Worm (Caenorhabditis elegans): Measurements from ENCODE around the gene ima-3.

ima-3 gene

ce11 chrIV:7573944-7574343 lies 12.5 kb upstream of the ima-3 start (continued):
- TF ChIP-seq isw-1 (GFP tag; IDR thresholded peaks at IDR 0.05) (no peak), sptf-1 (tag; optimal IDR thresholded peaks at IDR 0.05) (no peak), lin-35 (GFP tag; optimal IDR thresholded peaks at IDR 0.05) (peak; percentile 65 to 75), rnt-1 (tag; optimal IDR thresholded peaks at IDR 0.05) (peak; percentile 65), dpl-1 (GFP tag; optimal IDR thresholded peaks at IDR 0.05) (peak in 2 of 3 experiments; percentile 48 to 53), unc-86 (tag; optimal IDR thresholded peaks at IDR 0.05) (peak; percentile 17), fkh-10 (GFP tag; optimal IDR thresholded peaks at IDR 0.05) (no peak), aly-2 (tag; optimal IDR thresholded peaks at IDR 0.05) (peak; percentile 77), nhr-85 (tag) (no peak), sup-37 (GFP tag; optimal IDR thresholded peaks at IDR 0.05) (peak; percentile 23), mdl-1 (tag; optimal IDR thresholded peaks at IDR 0.05) (peak in 1 of 2 experiments; percentile 56), nhr-11 (tag; optimal IDR thresholded peaks at IDR 0.05) (no peak), swsn-7 (tag; optimal IDR thresholded peaks at IDR 0.05) (peak; percentile 69), mab-9 (GFP tag; IDR thresholded peaks at IDR 0.05) (no peak), xbp-1 (tag; optimal IDR thresholded peaks at IDR 0.05) (peak; percentile 64), nhr-90 (tag; optimal IDR thresholded peaks at IDR 0.05; ENCODE audit: poor library complexity) (peak; percentile 76), ceh-88 (GFP tag; IDR thresholded peaks at IDR 0.05) (no peak), pax-3 (tag; optimal IDR thresholded peaks at IDR 0.05) (peak; percentile 14), ztf-11 (tag; optimal IDR thresholded peaks at IDR 0.05) (no peak), snu-23 (GFP tag; optimal IDR thresholded peaks at IDR 0.05) (peak; percentile 83), dsc-1 (tag; optimal IDR thresholded peaks at IDR 0.05) (peak; percentile 66), ceh-63 (GFP tag; optimal IDR thresholded peaks at IDR 0.05) (no peak), jun-1 (tag; optimal IDR thresholded peaks at IDR 0.05) (peak; percentile 47), nhr-28 (tag; optimal IDR thresholded peaks at IDR 0.05) (no peak), efl-1 (optimal IDR thresholded peaks at IDR 0.05) (peak; percentile 53 to 60), efl-1 (GFP tag; optimal IDR thresholded peaks at IDR 0.05 in 1 of 2) (peak; percentile 52 to 95), egl-13 (tag; optimal IDR thresholded peaks at IDR 0.05) (peak; percentile 38), skn-1 (tag; optimal IDR thresholded peaks at IDR 0.05) (peak; percentile 39), nhr-84 (tag; optimal IDR thresholded peaks at IDR 0.05) (no peak), pag-3 (tag; optimal IDR thresholded peaks at IDR 0.05; ENCODE audit: borderline replicate concordance, insufficient read depth) (no peak), irx-1 (tag; optimal IDR thresholded peaks at IDR 0.05) (peak; percentile 71), fkh-8 (tag; optimal IDR thresholded peaks at IDR 0.05) (peak; percentile 15), alr-1 (tag; optimal IDR thresholded peaks at IDR 0.05; ENCODE audit: borderline replicate concordance) (no peak), hlh-4 (tag; optimal IDR thresholded peaks at IDR 0.05) (no peak), blmp-1 (tag; optimal IDR thresholded peaks at IDR 0.05) (peak; percentile 55), unc-30 (tag; optimal IDR thresholded peaks at IDR 0.05) (no peak), ces-1 (GFP tag; optimal IDR thresholded peaks at IDR 0.05) (no peak), zag-1 (tag; optimal IDR thresholded peaks at IDR 0.05) (no peak), nhr-77 (tag; optimal IDR thresholded peaks at IDR 0.05) (peak; percentile 59), fkh-4 (tag; optimal IDR thresholded peaks at IDR 0.05; ENCODE audit: borderline replicate concordance) (no peak), aha-1 (tag; optimal IDR thresholded peaks at IDR 0.05) (no peak), efl-3 (GFP tag; optimal IDR thresholded peaks at IDR 0.05) (no peak), nhr-71 (tag; optimal IDR thresholded peaks at IDR 0.05) (peak; percentile 75), snpc-4 (tag; optimal IDR thresholded peaks at IDR 0.05) (peak; percentile 45), nhr-237 (tag; optimal IDR thresholded peaks at IDR 0.05) (no peak), F16B12.6 (tag; optimal IDR thresholded peaks at IDR 0.05) (peak; percentile 45), ets-5 (GFP tag; IDR thresholded peaks at IDR 0.05) (no peak)
